Fruit fly (Drosophila melanogaster) whole organism, embryonic: ENCODE measurements around the gene ca.

Source experiments
- Atf6 ChIP-seq: fragments of 200-800 bp; sonication (Bioruptor generic); IDR thresholded peaks from 2 replicates; pipeline ENCODE4 v1.3.6; 2022; ENCODE audit warnings: missing biosample characterization, missing genetic modification characterization
- C15 ChIP-seq: fragments of 200-800 bp; sonication (Bioruptor generic); IDR thresholded peaks from 3 replicates; pipeline ENCODE4 v1.3.6; 2022; ENCODE audit warnings: missing biosample characterization, missing genetic modification characterization
- CG11398 ChIP-seq: fragments of 200-800 bp; sonication (Bioruptor generic); optimal IDR thresholded peaks from 2 replicates; lab custom pipeline; 2016; ENCODE audit warnings: missing biosample characterization, missing genetic modification characterization
- CG11504 ChIP-seq: fragments of 200-800 bp; sonication (Bioruptor generic); optimal IDR thresholded peaks from 3 replicates; lab custom pipeline; 2019; ENCODE audit warnings: missing biosample characterization, mild to moderate bottlenecking, missing genetic modification characterization, moderate library complexity
- CG15269 ChIP-seq: fragments of 200-800 bp; sonication (Bioruptor generic); optimal IDR thresholded peaks from 2 replicates; lab custom pipeline; 2018; ENCODE audit warnings: missing biosample characterization, mild to moderate bottlenecking, missing genetic modification characterization, moderate library complexity
- CG1602 ChIP-seq: fragments of 200-800 bp; sonication (Bioruptor generic); optimal IDR thresholded peaks from 3 replicates; lab custom pipeline; 2016; ENCODE audit warnings: missing biosample characterization, missing genetic modification characterization
- CG17186 ChIP-seq: fragments of 200-800 bp; sonication (Bioruptor generic); optimal IDR thresholded peaks from 3 replicates; lab custom pipeline; 2017; ENCODE audit warnings: missing biosample characterization, missing genetic modification reagents, missing genetic modification characterization
- CG17328 ChIP-seq: fragments of 200-800 bp; sonication (Bioruptor generic); IDR thresholded peaks from 2 replicates; pipeline ENCODE4 v1.3.6; 2022; ENCODE audit warnings: missing biosample characterization, missing genetic modification characterization
- CG17568 ChIP-seq: fragments of 200-800 bp; sonication (Bioruptor generic); optimal IDR thresholded peaks from 2 replicates; lab custom pipeline; 2018; ENCODE audit warnings: missing biosample characterization, mild to moderate bottlenecking, missing genetic modification characterization, moderate library complexity
- CG30403 ChIP-seq: fragments of 200-800 bp; sonication (Bioruptor generic); optimal IDR thresholded peaks from 3 replicates; lab custom pipeline; 2016; ENCODE audit warnings: missing biosample characterization, missing genetic modification characterization
- CG3065 ChIP-seq: fragments of 200-800 bp; sonication (Bioruptor generic); optimal IDR thresholded peaks from 2 replicates; lab custom pipeline; 2016; ENCODE audit warnings: missing biosample characterization, missing genetic modification characterization
- CG34376 ChIP-seq: fragments of 200-800 bp; sonication (Bioruptor generic); optimal IDR thresholded peaks from 2 replicates; lab custom pipeline; 2018; ENCODE audit warnings: missing biosample characterization, mild to moderate bottlenecking, missing genetic modification characterization
- CG4360 ChIP-seq: fragments of 200-800 bp; sonication (Bioruptor generic); IDR thresholded peaks from 2 replicates; pipeline ENCODE4 v1.3.6; 2022; ENCODE audit warnings: missing biosample characterization, missing genetic modification characterization
- CG4424 ChIP-seq: fragments of 200-800 bp; sonication (Bioruptor generic); optimal IDR thresholded peaks from 3 replicates; lab custom pipeline; 2016; ENCODE audit warnings: missing biosample characterization, missing genetic modification characterization
- CG4707 ChIP-seq: fragments of 200-800 bp; sonication (Bioruptor generic); optimal IDR thresholded peaks from 2 replicates; lab custom pipeline; 2018; ENCODE audit warnings: missing biosample characterization, mild to moderate bottlenecking, missing genetic modification characterization, moderate library complexity
- CG4820 ChIP-seq: fragments of 200-800 bp; sonication (Bioruptor generic); optimal IDR thresholded peaks from 3 replicates; lab custom pipeline; 2016; ENCODE audit warnings: missing biosample characterization, missing genetic modification characterization
- CG8388 ChIP-seq: fragments of 200-800 bp; sonication (Bioruptor generic); optimal IDR thresholded peaks from 2 replicates; lab custom pipeline; 2019; ENCODE audit warnings: missing biosample characterization, mild to moderate bottlenecking, missing genetic modification characterization, moderate library complexity
- CG9932 ChIP-seq: fragments of 200-800 bp; sonication (Bioruptor generic); IDR thresholded peaks from 2 replicates; pipeline ENCODE4 v1.3.6; 2022; ENCODE audit warnings: missing biosample characterization, missing genetic modification characterization
- D19B ChIP-seq: fragments of 200-800 bp; sonication (Bioruptor generic); optimal IDR thresholded peaks from 2 replicates; lab custom pipeline; 2017; ENCODE audit warnings: missing biosample characterization, mild to moderate bottlenecking, missing genetic modification characterization
- Ets65A ChIP-seq: fragments of 200-800 bp; sonication (Bioruptor generic); peaks from one replicate; lab custom pipeline; 2016; ENCODE audit warnings: missing biosample characterization, missing genetic modification characterization
- HHEX ChIP-seq: fragments of 200-800 bp; sonication (Bioruptor generic); optimal IDR thresholded peaks from 3 replicates; lab custom pipeline; 2017; ENCODE audit warnings: missing biosample characterization, mild to moderate bottlenecking, missing genetic modification characterization, missing genetic modification reagents
- Hr78 ChIP-seq, 2 experiments: fragments of 200-800 bp in 1 of 2; fragments of >200 bp in 1 of 2; sonication (Bioruptor generic) in 1 of 2; optimal IDR thresholded peaks; 2 replicates each; lab custom pipeline; 2017 to 2019; ENCODE audit warnings: missing biosample characterization in 2 of 2, missing genetic modification characterization in 2 of 2, mild to moderate bottlenecking in 1 of 2, moderate library complexity in 1 of 2
- MBD-R2 ChIP-seq: fragments of 200-800 bp; sonication (Bioruptor generic); IDR thresholded peaks from 2 replicates; pipeline ENCODE4 v1.3.6; 2022; ENCODE audit warnings: missing biosample characterization, missing genetic modification characterization
- MESR4 ChIP-seq: fragments of 200-800 bp; sonication (Bioruptor generic); optimal IDR thresholded peaks from 2 replicates; lab custom pipeline; 2018; ENCODE audit warnings: missing biosample characterization, mild to moderate bottlenecking, missing genetic modification characterization, moderate library complexity
- Poxn ChIP-seq: fragments of 200-800 bp; sonication (Bioruptor generic); IDR thresholded peaks from 2 replicates; pipeline ENCODE4 v1.3.6; 2022; ENCODE audit warnings: missing biosample characterization, missing genetic modification characterization
- Rx ChIP-seq: fragments of 200-800 bp; sonication (Bioruptor generic); IDR thresholded peaks from 2 replicates; pipeline ENCODE4 v1.3.6; 2022; ENCODE audit warnings: missing biosample characterization, missing genetic modification characterization
- Spps ChIP-seq: fragments of 200-800 bp; sonication (Bioruptor generic); optimal IDR thresholded peaks from 2 replicates; lab custom pipeline; 2018; ENCODE audit warnings: missing biosample characterization, mild to moderate bottlenecking, missing genetic modification characterization
- Sry-β ChIP-seq: fragments of 200-800 bp; sonication (Bioruptor generic); optimal IDR thresholded peaks from 2 replicates; lab custom pipeline; 2018; ENCODE audit warnings: missing biosample characterization, mild to moderate bottlenecking, missing genetic modification characterization, moderate library complexity
- Ssrp ChIP-seq: fragments of 200-800 bp; sonication (Bioruptor generic); optimal IDR thresholded peaks from 2 replicates; lab custom pipeline; 2018; ENCODE audit warnings: missing biosample characterization, mild to moderate bottlenecking, missing genetic modification characterization, moderate library complexity
- Taf1 ChIP-seq: fragments of 200-800 bp; sonication (Bioruptor generic); IDR thresholded peaks from 2 replicates; pipeline ENCODE4 v1.3.6; 2022; ENCODE audit warnings: missing biosample characterization, missing genetic modification characterization
- ara ChIP-seq: fragments of 200-800 bp; sonication (Bioruptor generic); IDR thresholded peaks from 2 replicates; pipeline ENCODE4 v1.3.6; 2022; ENCODE audit warnings: missing biosample characterization, missing genetic modification characterization
- ase ChIP-seq: fragments of 200-800 bp; sonication (Bioruptor generic); IDR thresholded peaks from 3 replicates; pipeline ENCODE4 v1.3.6; 2022; ENCODE audit warnings: missing biosample characterization, missing genetic modification characterization
- btn ChIP-seq: fragments of 200-800 bp; sonication (Bioruptor generic); optimal IDR thresholded peaks from 2 replicates; lab custom pipeline; 2016; ENCODE audit warnings: missing biosample characterization, missing genetic modification characterization
- cg ChIP-seq: fragments of 200-800 bp; sonication (Bioruptor generic); optimal IDR thresholded peaks from 3 replicates; lab custom pipeline; 2019; ENCODE audit warnings: missing biosample characterization, mild to moderate bottlenecking, missing genetic modification characterization, moderate library complexity
- chm ChIP-seq: fragments of 200-800 bp; sonication (Bioruptor generic); IDR thresholded peaks from 2 replicates; pipeline ENCODE4 v1.3.6; 2022; ENCODE audit warnings: missing biosample characterization, missing genetic modification characterization
- dmrt99B ChIP-seq: fragments of 200-800 bp; sonication (Bioruptor generic); optimal IDR thresholded peaks from 2 replicates; lab custom pipeline; 2018; ENCODE audit warnings: missing biosample characterization, mild to moderate bottlenecking, missing genetic modification characterization, moderate library complexity
- emc ChIP-seq: fragments of 200-800 bp; sonication (Bioruptor generic); optimal IDR thresholded peaks from 2 replicates; lab custom pipeline; 2016; ENCODE audit warnings: missing biosample characterization, missing genetic modification characterization
- gcm ChIP-seq: fragments of 200-800 bp; sonication (Bioruptor generic); optimal IDR thresholded peaks from 2 replicates; lab custom pipeline; 2019; ENCODE audit warnings: missing biosample characterization, mild to moderate bottlenecking, missing genetic modification characterization, moderate library complexity
- her ChIP-seq: fragments of 200-800 bp; sonication (Bioruptor generic); optimal IDR thresholded peaks from 2 replicates; lab custom pipeline; 2016; ENCODE audit warnings: missing biosample characterization, missing genetic modification characterization
- kay ChIP-seq: fragments of 200-800 bp; sonication (Bioruptor generic); optimal IDR thresholded peaks from 2 replicates; lab custom pipeline; 2016; ENCODE audit warnings: missing biosample characterization, missing genetic modification characterization
- ken ChIP-seq: fragments of 200-800 bp; sonication (Bioruptor generic); IDR thresholded peaks from 3 replicates; pipeline ENCODE4 v1.3.6; 2022; ENCODE audit warnings: missing biosample characterization, missing genetic modification characterization
- odd ChIP-seq: fragments of 200-800 bp; sonication (Bioruptor generic); optimal IDR thresholded peaks from 2 replicates; lab custom pipeline; 2017; ENCODE audit warnings: missing biosample characterization, mild to moderate bottlenecking, missing genetic modification characterization
- p53 ChIP-seq: fragments of 200-800 bp; sonication (Bioruptor generic); optimal IDR thresholded peaks from 2 replicates; lab custom pipeline; 2016; ENCODE audit warnings: missing biosample characterization, missing genetic modification characterization
- prd ChIP-seq, 3 experiments: fragments of >200 bp in 2 of 3; fragments of 200-800 bp in 1 of 3; sonication (Bioruptor generic) in 1 of 3; optimal IDR thresholded peaks in 2 of 3; IDR thresholded peaks in 1 of 3; 2 replicates in 2 of 3; 3 replicates in 1 of 3; pipeline versions ENCODE4 v1.3.6 to Lab custom; 2017 to 2022; ENCODE audit warnings: missing biosample characterization in 1 of 3, missing genetic modification characterization in 1 of 3
- slbo ChIP-seq: fragments of 200-800 bp; sonication (Bioruptor generic); IDR thresholded peaks from 2 replicates; pipeline ENCODE4 v1.3.6; 2022; ENCODE audit warnings: missing biosample characterization, missing genetic modification characterization
- so ChIP-seq: fragments of 200-800 bp; sonication (Bioruptor generic); IDR thresholded peaks from 3 replicates; pipeline ENCODE4 v1.3.6; 2022; ENCODE audit warnings: missing biosample characterization, missing genetic modification characterization
- tio ChIP-seq: fragments of 200-800 bp; sonication (Bioruptor generic); optimal IDR thresholded peaks from 2 replicates; lab custom pipeline; 2017; ENCODE audit warnings: missing biosample characterization, missing genetic modification characterization, inconsistent platforms
- trem ChIP-seq: fragments of 200-800 bp; optimal IDR thresholded peaks from 3 replicates; lab custom pipeline; 2019; ENCODE audit warnings: missing biosample characterization, mild to moderate bottlenecking, missing genetic modification characterization, moderate library complexity
- wdn ChIP-seq: fragments of 200-800 bp; sonication (Bioruptor generic); IDR thresholded peaks from 2 replicates; pipeline ENCODE4 v1.3.6; 2022; ENCODE audit warnings: missing biosample characterization, missing genetic modification characterization

Gene ca

dm6 chr3R:29798966-29799680 is 7.5 kb upstream of the ca start, which contains the start of the genes Rnb and Drice (continued):
- TF ChIP-seq ken (GFP tag; lab: Robert Waterston, UW) (no peak), CG1602 (GFP tag; lab: Kevin White, UChicago) (peak; percentile 39), ase (GFP tag; lab: Robert Waterston, UW) (0 out of 3 replicates have a peak, but pooled peaks have one; percentile 32), CG8388 (GFP tag; lab: Kevin White, UChicago) (no peak), CG3065 (GFP tag; lab: Kevin White, UChicago) (no peak), CG4707 (no peak), Atf6 (GFP tag; lab: Robert Waterston, UW) (0 out of 2 replicates have a peak, but pooled peaks have one; percentile 12), wdn (GFP tag; lab: Robert Waterston, UW) (no peak), CG11504 (no peak), Taf1 (GFP tag; lab: Robert Waterston, UW) (peak; percentile 24; the same call in 1 of the 2 replicates), CG17568 (GFP tag; lab: Kevin White, UChicago) (no peak), CG9932 (GFP tag; lab: Robert Waterston, UW) (peak; percentile 72), emc (GFP tag; lab: Kevin White, UChicago) (no peak), chm (GFP tag; lab: Robert Waterston, UW) (no peak), Hr78 (GFP tag; optimal IDR thresholded peaks at IDR 0.05; lab: Kevin White, UChicago) (no peak), tio (GFP tag; lab: Kevin White, UChicago) (no peak), btn (GFP tag; lab: Kevin White, UChicago) (no peak), Ets65A (GFP tag; lab: Kevin White, UChicago) (no peak), CG4360 (no peak), Rx (GFP tag; lab: Robert Waterston, UW) (peak; percentile 41), D19B (GFP tag; lab: Kevin White, UChicago) (no peak), odd (GFP tag; lab: Kevin White, UChicago) (no peak), CG30403 (GFP tag; lab: Kevin White, UChicago) (peak; percentile 54), CG15269 (tag; lab: Kevin White, UChicago) (no peak), kay (GFP tag; lab: Kevin White, UChicago) (peak; percentile 83), p53 (GFP tag; lab: Kevin White, UChicago) (no peak), MESR4 (GFP tag; lab: Kevin White, UChicago) (peak; percentile 90), ara (GFP tag; lab: Robert Waterston, UW) (peak; percentile 15; the same call in 1 of the 2 replicates), so (GFP tag; lab: Robert Waterston, UW) (no peak), HHEX (peak; percentile 50), CG34376 (GFP tag; lab: Kevin White, UChicago) (peak; percentile 32), CG4424 (GFP tag; lab: Kevin White, UChicago) (peak; percentile 48), slbo (GFP tag; lab: Robert Waterston, UW) (peak; percentile 57), CG4820 (GFP tag; lab: Kevin White, UChicago) (peak; percentile 16), prd (optimal IDR thresholded peaks at IDR 0.05; lab: Kevin White, UChicago) (no peak), prd (GFP tag; IDR thresholded peaks at IDR 0.05; lab: Robert Waterston, UW) (peak; percentile 55), CG17328 (peak; percentile 27; the same call in 1 of the 2 replicates), CG17186 (peak; percentile 42), trem (tag; lab: Kevin White, UChicago) (peak; percentile 45), dmrt99B (tag; lab: Kevin White, UChicago) (no peak), Spps (peak; percentile 26), gcm (GFP tag; lab: Kevin White, UChicago) (no peak), C15 (GFP tag; lab: Robert Waterston, UW) (no peak), CG11398 (GFP tag; lab: Kevin White, UChicago) (no peak), Poxn (GFP tag; lab: Robert Waterston, UW) (no peak), her (GFP tag; lab: Kevin White, UChicago) (no peak), Sry-β (GFP tag; lab: Kevin White, UChicago) (peak; percentile 44), cg (GFP tag; lab: Kevin White, UChicago) (no peak), Ssrp (tag; lab: Kevin White, UChicago) (peak; percentile 18), MBD-R2 (peak; percentile 54)
